Fruit fly (Drosophila melanogaster): ENCODE results near the gene Vps15.

Gene Vps15

DNA sequence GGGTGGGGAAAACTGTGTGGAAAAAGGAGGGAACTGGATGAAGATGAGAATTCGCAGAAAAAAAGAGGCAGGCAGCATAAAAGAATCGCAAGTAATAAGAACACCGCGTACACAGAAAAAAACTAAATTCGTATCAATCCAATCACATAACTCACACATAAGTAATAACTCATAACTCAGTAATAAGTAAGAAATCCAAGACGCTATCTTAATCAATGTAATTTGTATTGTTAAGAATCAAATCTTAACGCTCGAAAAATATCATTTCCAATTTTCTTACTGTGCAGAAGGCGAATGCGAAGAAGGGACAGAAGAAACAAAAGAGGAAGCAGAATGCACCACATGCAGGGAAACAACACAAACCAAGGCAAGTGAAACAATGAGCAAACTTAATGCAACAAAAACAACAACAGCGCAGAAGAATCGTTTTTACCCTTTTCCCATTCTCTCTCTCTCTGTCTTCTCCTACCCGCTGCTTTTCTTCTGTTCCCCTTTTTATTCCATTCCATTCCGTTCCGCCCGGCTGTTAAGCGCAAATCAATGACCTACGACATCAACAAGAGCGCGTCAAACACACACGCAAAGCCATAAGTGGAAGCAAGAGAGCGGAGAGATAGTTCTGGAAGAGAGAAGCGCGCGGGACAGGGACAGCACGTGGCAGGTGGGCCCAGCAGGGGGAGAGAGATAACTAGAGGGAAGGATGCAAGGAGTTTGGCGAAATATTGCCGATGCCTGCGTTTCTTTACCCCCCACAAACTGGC, 16.4 kb downstream of the Vps15 start (continued):
- peak; percentile 59 for TF ChIP-seq croc (GFP tag; conservative IDR thresholded peaks at IDR 0.05)
- TF ChIP-seq schlank (tag; optimal IDR thresholded peaks at IDR 0.05) = no peak
- no peak for TF ChIP-seq toy (GFP tag; IDR thresholded peaks at IDR 0.05)
- peak; percentile 53 for TF ChIP-seq eyg (GFP tag; optimal IDR thresholded peaks at IDR 0.05)
- TF ChIP-seq CG8290 (GFP tag; optimal IDR thresholded peaks at IDR 0.05) = peak; percentile 61
- TF ChIP-seq CG8290 (tag; optimal IDR thresholded peaks at IDR 0.05) = peak in 1 of 2 experiments; percentile 22
- TF ChIP-seq oc (tag; optimal IDR thresholded peaks at IDR 0.05) = peak; percentile 26
- TF ChIP-seq Lhr (GFP tag; optimal IDR thresholded peaks at IDR 0.05) = peak; percentile 57
- TF ChIP-seq CG11093 (GFP tag; IDR thresholded peaks at IDR 0.05) = no peak
- TF ChIP-seq lola (GFP tag; optimal IDR thresholded peaks at IDR 0.05) = peak in 1 of 3 experiments; percentile 90
- TF ChIP-seq cwo (GFP tag; optimal IDR thresholded peaks at IDR 0.05) = peak; percentile 52
- no peak for TF ChIP-seq CG5180 (GFP tag; optimal IDR thresholded peaks at IDR 0.05)
- TF ChIP-seq jigr1 (GFP tag; IDR thresholded peaks at IDR 0.05) = no peak
- 0 out of 2 replicates have a peak, but pooled peaks have one; percentile 38 for TF ChIP-seq CG11247 (GFP tag; IDR thresholded peaks at IDR 0.05)
- TF ChIP-seq grn (GFP tag; optimal IDR thresholded peaks at IDR 0.05) = peak; percentile 43
- peak; percentile 69 for TF ChIP-seq p53 (GFP tag; optimal IDR thresholded peaks at IDR 0.05)
- no peak for TF ChIP-seq lov (optimal IDR thresholded peaks at IDR 0.05)
- 0 out of 3 replicates have a peak, but pooled peaks have one; percentile 46 for TF ChIP-seq lov (GFP tag; IDR thresholded peaks at IDR 0.05)
- TF ChIP-seq psq (GFP tag; optimal IDR thresholded peaks at IDR 0.05) = peak; percentile 81
- TF ChIP-seq eve (GFP tag; optimal IDR thresholded peaks at IDR 0.05) = peak in 1 of 2 experiments; percentile 96
- peak; percentile 73 for TF ChIP-seq CG13624 (GFP tag; optimal IDR thresholded peaks at IDR 0.05)
- TF ChIP-seq jing (GFP tag; optimal IDR thresholded peaks at IDR 0.05) = peak; percentile 63
- TF ChIP-seq usp (GFP tag; optimal IDR thresholded peaks at IDR 0.05) = no peak
- TF ChIP-seq CG11398 (GFP tag; optimal IDR thresholded peaks at IDR 0.05) = peak; percentile 60
- peak; percentile 59 for TF ChIP-seq tgo (GFP tag; IDR thresholded peaks at IDR 0.05)
- no peak for TF ChIP-seq CG17612 (GFP tag; IDR thresholded peaks at IDR 0.05)
- TF ChIP-seq fd64A (GFP tag; optimal IDR thresholded peaks at IDR 0.05) = peak; percentile 19
- peak; percentile 59 for TF ChIP-seq CG1233 (GFP tag; optimal IDR thresholded peaks at IDR 0.05)
- TF ChIP-seq Atf6 (GFP tag; IDR thresholded peaks at IDR 0.05) = no peak
- TF ChIP-seq exex (tag; optimal IDR thresholded peaks at IDR 0.05) = no peak
- TF ChIP-seq gsb-n (tag; optimal IDR thresholded peaks at IDR 0.05) = peak; percentile 77
- TF ChIP-seq gcm (GFP tag; optimal IDR thresholded peaks at IDR 0.05) = peak; percentile 70
- TF ChIP-seq CG30020 (tag; optimal IDR thresholded peaks at IDR 0.05) = peak; percentile 22
- peak; percentile 97 for TF ChIP-seq corto (GFP tag; optimal IDR thresholded peaks at IDR 0.05)
- TF ChIP-seq crp (GFP tag; optimal IDR thresholded peaks at IDR 0.05) = peak in 1 of 2 experiments; percentile 30
- no peak for TF ChIP-seq ftz-f1 (GFP tag; optimal IDR thresholded peaks at IDR 0.05)
- TF ChIP-seq Dek (tag; optimal IDR thresholded peaks at IDR 0.05) = no peak
- TF ChIP-seq pum (GFP tag; optimal IDR thresholded peaks at IDR 0.05) = peak; percentile 84
- peak; percentile 79 for TF ChIP-seq CG8388 (GFP tag; optimal IDR thresholded peaks at IDR 0.05)
- peak; percentile 52 for TF ChIP-seq CG15269 (tag; optimal IDR thresholded peaks at IDR 0.05)
- TF ChIP-seq chm (GFP tag; IDR thresholded peaks at IDR 0.05) = peak; percentile 83
- TF ChIP-seq HmgZ (tag; optimal IDR thresholded peaks at IDR 0.05) = peak; percentile 43
- TF ChIP-seq CG8478 (optimal IDR thresholded peaks at IDR 0.05) = no peak
- TF ChIP-seq CG6175 (GFP tag; IDR thresholded peaks at IDR 0.05) = no peak
- peak; percentile 78 for TF ChIP-seq NC2α (GFP tag; optimal IDR thresholded peaks at IDR 0.05)
- no peak for TF ChIP-seq tap (tag; optimal IDR thresholded peaks at IDR 0.05)
- TF ChIP-seq CG30431 (GFP tag; optimal IDR thresholded peaks at IDR 0.05) = peak; percentile 71
- peak; percentile 75 for TF ChIP-seq otp (GFP tag; IDR thresholded peaks at IDR 0.05)
- TF ChIP-seq CG8359 (GFP tag; optimal IDR thresholded peaks at IDR 0.05; ENCODE audit: borderline replicate concordance) = peak; percentile 27
- peak; percentile 80 for TF ChIP-seq trem (tag; optimal IDR thresholded peaks at IDR 0.05)

Measured in whole organism, embryonic.